Worm (Caenorhabditis elegans) whole organism, L1 larva: Measurements from ENCODE around the gene nhr-291.

Source experiments
- ceh-63 ChIP-seq: fragments of 200-800 bp; sonication (Bioruptor generic); optimal IDR thresholded peaks from 2 replicates; lab custom pipeline; 2018; ENCODE audit warnings: mild to moderate bottlenecking, missing genetic modification characterization, missing compliant biosample characterization
- dpl-1 ChIP-seq, 3 experiments: fragments of 150-350 bp in 2 of 3; sonication (generic microtip) in 1 of 3; optimal IDR thresholded peaks; 2 replicates each; lab custom pipeline; 2014 to 2017; ENCODE audit warnings: missing biosample characterization in 3 of 3, missing genetic modification characterization in 3 of 3, missing genetic modification reagents in 3 of 3
- elt-2 ChIP-seq: sonication (generic microtip); optimal IDR thresholded peaks from 2 replicates; lab custom pipeline; 2016; ENCODE audit warnings: missing genetic modification characterization, mild to moderate bottlenecking, inconsistent platforms, missing compliant biosample characterization, missing genetic modification reagents
- lin-13 ChIP-seq: fragments of 150-350 bp; optimal IDR thresholded peaks from 2 replicates; lab custom pipeline; 2014; ENCODE audit warnings: missing biosample characterization, missing genetic modification reagents, missing genetic modification characterization
- lsy-2 ChIP-seq, 2 experiments: fragments of 150-350 bp; optimal IDR thresholded peaks; 2 replicates each; lab custom pipeline; 2014; ENCODE audit warnings: missing biosample characterization in 2 of 2, missing genetic modification characterization in 2 of 2
- snpc-4 ChIP-seq: fragments of 150-350 bp; optimal IDR thresholded peaks from 2 replicates; lab custom pipeline; 2014; ENCODE audit warnings: missing biosample characterization, missing genetic modification characterization
- snu-23 ChIP-seq: sonication (generic microtip); optimal IDR thresholded peaks from 2 replicates; lab custom pipeline; 2016; ENCODE audit warnings: missing genetic modification characterization, missing compliant biosample characterization
- unc-62 ChIP-seq: fragments of 150-350 bp; optimal IDR thresholded peaks from 2 replicates; lab custom pipeline; 2014; ENCODE audit warnings: missing biosample characterization, missing genetic modification reagents, missing genetic modification characterization
- ztf-11 ChIP-seq, 2 experiments: sonication (generic microtip); optimal IDR thresholded peaks; 2 replicates each; lab custom pipeline; 2016 to 2017; ENCODE audit warnings: missing genetic modification characterization in 2 of 2, missing biosample characterization in 1 of 2, missing compliant biosample characterization in 1 of 2
- ztf-4 ChIP-seq: fragments of 150-350 bp; optimal IDR thresholded peaks from 2 replicates; lab custom pipeline; 2014; ENCODE audit warnings: missing biosample characterization, missing genetic modification characterization

DNA sequence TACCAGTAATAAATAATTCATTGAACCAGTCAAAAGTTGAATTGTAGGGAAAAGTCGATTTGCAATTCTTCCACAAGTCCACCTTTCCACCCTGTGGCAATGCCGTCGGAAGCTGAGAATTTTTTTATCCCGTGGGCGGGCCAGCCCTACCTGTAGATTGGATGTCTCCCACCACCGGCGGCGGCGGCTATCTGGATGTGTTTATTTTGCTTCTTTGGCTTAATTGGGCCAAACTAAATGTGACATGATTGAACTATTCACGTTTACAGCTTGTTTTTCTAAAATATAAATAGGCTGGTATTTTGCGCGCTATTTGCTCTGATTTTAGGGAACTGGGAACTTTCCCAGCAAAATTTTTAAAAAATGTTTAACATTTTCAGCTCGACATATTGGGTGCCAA, 25.7 kb downstream of the nhr-291 start, which contains the start of gene wrt-8:
- TF ChIP-seq unc-62 (GFP tag; lab: Kevin White, UChicago) (no peak), ceh-63 (GFP tag; lab: Kevin White, UChicago) (no peak), ztf-11 (tag; optimal IDR thresholded peaks at IDR 0.05; lab: Kevin White, UChicago) (no peak), snu-23 (no peak), elt-2 (tag; lab: Kevin White, UChicago) (no peak), lsy-2 (tag; optimal IDR thresholded peaks at IDR 0.05; lab: Kevin White, UChicago) (no peak), ztf-4 (tag; lab: Kevin White, UChicago) (no peak), snpc-4 (no peak), lin-13 (no peak), dpl-1 (GFP tag; optimal IDR thresholded peaks at IDR 0.05; lab: Kevin White, UChicago) (no peak)
